Fruit fly (Drosophila melanogaster): ENCODE measurements around the gene CG34150.
A peak's percentile ranks its signal among the peaks of the same experiment; 100 is the strongest.

The CG34150 gene

DNA sequence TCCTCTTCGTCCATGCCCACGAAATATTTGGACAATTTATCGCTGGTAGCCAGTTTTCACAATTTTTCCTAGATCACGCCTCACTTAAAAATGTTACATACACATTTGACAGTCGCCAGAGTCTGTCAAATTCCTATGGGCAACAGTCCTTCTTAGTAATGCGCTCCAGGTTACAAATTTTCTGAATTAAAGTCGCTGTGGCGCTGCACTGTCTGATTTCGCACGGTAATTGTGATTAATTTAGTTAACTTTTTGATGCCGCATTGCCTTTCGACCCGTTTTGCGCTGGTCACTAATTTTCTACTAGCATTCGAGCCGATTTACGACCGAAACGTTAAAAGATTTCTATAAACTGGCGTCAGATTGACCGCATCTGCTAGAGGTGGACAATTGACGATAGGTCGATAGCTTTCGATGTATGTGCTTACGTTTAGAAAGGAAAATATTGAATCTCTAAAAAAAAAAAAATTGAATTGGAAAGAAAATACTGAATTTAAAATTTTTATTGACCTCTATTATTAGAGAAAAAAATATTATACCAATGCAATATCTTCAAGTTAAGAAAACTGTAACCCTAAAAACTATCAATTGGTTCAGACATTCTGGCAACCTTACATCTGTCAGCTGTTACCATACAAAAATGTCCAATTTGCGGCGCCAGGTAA is at the start of gene CG34150, which contains the start of gene lili (continued):
- no peak for TF ChIP-seq toy (GFP tag; IDR thresholded peaks at IDR 0.05)
- peak; percentile 78 for TF ChIP-seq CG14014 (GFP tag; IDR thresholded peaks at IDR 0.05)
- TF ChIP-seq Ravus (GFP tag; IDR thresholded peaks at IDR 0.05), result no peak
- peak; percentile 68 for TF ChIP-seq CG16863 (GFP tag; optimal IDR thresholded peaks at IDR 0.05)
- TF ChIP-seq z (GFP tag; IDR thresholded peaks at IDR 0.05), result no peak
- TF ChIP-seq abd-A (tag; optimal IDR thresholded peaks at IDR 0.05), result no peak
- peak; percentile 92 for TF ChIP-seq trem (tag; optimal IDR thresholded peaks at IDR 0.05)
- TF ChIP-seq Mad (GFP tag; optimal IDR thresholded peaks at IDR 0.05), result peak; percentile 87
- 0 out of 2 replicates have a peak, but pooled peaks have one; percentile 55 for TF ChIP-seq Oaz (GFP tag; IDR thresholded peaks at IDR 0.05)
- TF ChIP-seq CG4617 (GFP tag; optimal IDR thresholded peaks at IDR 0.05; ENCODE audit: borderline replicate concordance), result peak; percentile 46
- TF ChIP-seq CG34376 (GFP tag; optimal IDR thresholded peaks at IDR 0.05), result peak; percentile 66
- no peak for TF ChIP-seq sr (GFP tag; IDR thresholded peaks at IDR 0.05)
- peak; percentile 56; the same call in 1 of the 2 replicates for TF ChIP-seq CG42726 (GFP tag; IDR thresholded peaks at IDR 0.05; ENCODE audit: partially characterized antibody)
- TF ChIP-seq GATAe (GFP tag; conservative IDR thresholded peaks at IDR 0.05), result no peak
- TF ChIP-seq gt (GFP tag; IDR thresholded peaks at IDR 0.05), result no peak
- no peak for TF ChIP-seq pan (optimal IDR thresholded peaks at IDR 0.05)
- TF ChIP-seq pan (GFP tag; optimal IDR thresholded peaks at IDR 0.05 in 1 of 2, IDR thresholded peaks at IDR 0.05 in 1 of 2), result peak in 1 of 2 experiments; percentile 67
- TF ChIP-seq CG1603 (tag; optimal IDR thresholded peaks at IDR 0.05), result peak; percentile 3
- peak; percentile 80 for TF ChIP-seq bbx (GFP tag; IDR thresholded peaks at IDR 0.05; ENCODE audit: partially characterized antibody)
- peak; percentile 76 for TF ChIP-seq CG33557 (GFP tag; optimal IDR thresholded peaks at IDR 0.05)
- peak; percentile 35 for TF ChIP-seq gfzf (GFP tag; optimal IDR thresholded peaks at IDR 0.05)
- TF ChIP-seq en (GFP tag; optimal IDR thresholded peaks at IDR 0.05), result peak; percentile 25
- no peak for TF ChIP-seq sens-2 (GFP tag; IDR thresholded peaks at IDR 0.05)
- TF ChIP-seq Hey (tag; optimal IDR thresholded peaks at IDR 0.05), result no peak
- peak; percentile 50; the same call in 1 of the 2 replicates for TF ChIP-seq Nf-YA (GFP tag; IDR thresholded peaks at IDR 0.05)
- TF ChIP-seq Side (GFP tag; optimal IDR thresholded peaks at IDR 0.05), result peak; percentile 55
- peak; percentile 68; the same call in 1 of the 2 replicates for TF ChIP-seq Awh (GFP tag; IDR thresholded peaks at IDR 0.05)
- peak; percentile 67 for TF ChIP-seq CG3838 (GFP tag; optimal IDR thresholded peaks at IDR 0.05)
- TF ChIP-seq Hsf (GFP tag; optimal IDR thresholded peaks at IDR 0.05), result peak; percentile 84
- no peak for TF ChIP-seq ham (GFP tag; IDR thresholded peaks at IDR 0.05)
- TF ChIP-seq grn (GFP tag; optimal IDR thresholded peaks at IDR 0.05), result no peak
- TF ChIP-seq nau (GFP tag; optimal IDR thresholded peaks at IDR 0.05), result no peak
- TF ChIP-seq crp (GFP tag; optimal IDR thresholded peaks at IDR 0.05), result peak; percentile 78 to 94
- TF ChIP-seq CG15073 (GFP tag; optimal IDR thresholded peaks at IDR 0.05), result no peak
- TF ChIP-seq Bgb (GFP tag; IDR thresholded peaks at IDR 0.05; ENCODE audit: partially characterized antibody), result peak; percentile 74
- TF ChIP-seq esg (GFP tag; conservative IDR thresholded peaks at IDR 0.05), result peak; percentile 64
- peak; percentile 66 for TF ChIP-seq CG7271 (tag; optimal IDR thresholded peaks at IDR 0.05)
- TF ChIP-seq ab (GFP tag; optimal IDR thresholded peaks at IDR 0.05), result no peak
- TF ChIP-seq CG7928 (GFP tag; optimal IDR thresholded peaks at IDR 0.05), result peak; percentile 54
- no peak for TF ChIP-seq NC2α (GFP tag; optimal IDR thresholded peaks at IDR 0.05)
- TF ChIP-seq Hmr (GFP tag; optimal IDR thresholded peaks at IDR 0.05), result peak; percentile 58
- TF ChIP-seq Ada2b (GFP tag; IDR thresholded peaks at IDR 0.05), result peak; percentile 63; the same call in 1 of the 2 replicates
- peak; percentile 81 for TF ChIP-seq gro (GFP tag; optimal IDR thresholded peaks at IDR 0.05)
- peak; percentile 80 for TF ChIP-seq az2 (GFP tag; optimal IDR thresholded peaks at IDR 0.05)
- TF ChIP-seq Vsx1 (GFP tag; optimal IDR thresholded peaks at IDR 0.05), result no peak
- TF ChIP-seq Oli (tag; optimal IDR thresholded peaks at IDR 0.05), result peak; percentile 50
- TF ChIP-seq Med (GFP tag), result peak; percentile 96
- TF ChIP-seq seq (GFP tag; IDR thresholded peaks at IDR 0.05), result peak; percentile 37; the same call in 1 of the 2 replicates
- TF ChIP-seq CG9727 (GFP tag; optimal IDR thresholded peaks at IDR 0.05), result peak; percentile 72
- TF ChIP-seq CG10462 (GFP tag; optimal IDR thresholded peaks at IDR 0.05), result peak; percentile 71

Measured in whole organism, embryonic.